Worm (Caenorhabditis elegans) whole organism, L1 larva: Measurements from ENCODE around the gene fbxa-39.

Experiments used
- C04F5.9 ChIP-seq: sonication (generic microtip); optimal IDR thresholded peaks from 2 replicates; lab custom pipeline; 2016; ENCODE audit warnings: missing genetic modification characterization, missing compliant biosample characterization
- aha-1 ChIP-seq: fragments of 150-350 bp; optimal IDR thresholded peaks from 2 replicates; lab custom pipeline; 2014; ENCODE audit warnings: missing biosample characterization, missing genetic modification characterization
- aly-2 ChIP-seq: fragments of 150-350 bp; optimal IDR thresholded peaks from 2 replicates; lab custom pipeline; 2014; ENCODE audit warnings: missing biosample characterization, missing genetic modification characterization
- ama-1 ChIP-seq: fragments of 150-350 bp; optimal IDR thresholded peaks from 2 replicates; lab custom pipeline; 2014
- elt-2 ChIP-seq: sonication (generic microtip); optimal IDR thresholded peaks from 2 replicates; lab custom pipeline; 2016; ENCODE audit warnings: missing genetic modification characterization, mild to moderate bottlenecking, inconsistent platforms, missing compliant biosample characterization, missing genetic modification reagents
- ets-5 ChIP-seq: fragments of 200-800 bp; sonication (Bioruptor generic); IDR thresholded peaks from 2 replicates; pipeline ENCODE4 v1.3.6; 2022; ENCODE audit warnings: missing genetic modification characterization, missing compliant biosample characterization
- fkh-10 ChIP-seq: sonication (generic microtip); optimal IDR thresholded peaks from 2 replicates; lab custom pipeline; 2017; ENCODE audit warnings: missing biosample characterization, missing genetic modification reagents, missing genetic modification characterization
- grh-1 ChIP-seq: fragments of 200-800 bp; sonication (Bioruptor generic); IDR thresholded peaks from 2 replicates; pipeline ENCODE4 v1.3.6; 2022; ENCODE audit warnings: missing genetic modification reagents, missing genetic modification characterization, missing compliant biosample characterization
- mab-9 ChIP-seq: fragments of 200-800 bp; sonication (Bioruptor generic); IDR thresholded peaks from 2 replicates; pipeline ENCODE4 v1.3.6; 2022; ENCODE audit warnings: missing genetic modification reagents, missing genetic modification characterization, missing compliant biosample characterization
- mdl-1 ChIP-seq, 2 experiments: fragments of 150-350 bp; optimal IDR thresholded peaks; 2 replicates each; lab custom pipeline; 2014 to 2017; ENCODE audit warnings: missing biosample characterization in 2 of 2, missing genetic modification characterization in 2 of 2, inconsistent platforms in 1 of 2
- nhr-11 ChIP-seq: fragments of 150-350 bp; optimal IDR thresholded peaks from 2 replicates; lab custom pipeline; 2014; ENCODE audit warnings: missing biosample characterization, missing genetic modification characterization
- nhr-237 ChIP-seq: fragments of 150-350 bp; optimal IDR thresholded peaks from 2 replicates; lab custom pipeline; 2014; ENCODE audit warnings: missing biosample characterization, missing genetic modification characterization
- pag-3 ChIP-seq: sonication (generic microtip); optimal IDR thresholded peaks from 2 replicates; lab custom pipeline; 2017; ENCODE audit warnings: missing genetic modification characterization, mild to moderate bottlenecking, missing compliant biosample characterization, antibody characterized with exemption, borderline replicate concordance; ENCODE audit not compliant: insufficient read depth
- rnt-1 ChIP-seq: sonication (generic microtip); optimal IDR thresholded peaks from 2 replicates; lab custom pipeline; 2016; ENCODE audit warnings: mild to moderate bottlenecking, missing genetic modification characterization, moderate library complexity, missing compliant biosample characterization
- snpc-4 ChIP-seq: fragments of 150-350 bp; optimal IDR thresholded peaks from 2 replicates; lab custom pipeline; 2014; ENCODE audit warnings: missing biosample characterization, missing genetic modification characterization
- tbx-2 ChIP-seq: sonication (generic microtip); optimal IDR thresholded peaks from 2 replicates; lab custom pipeline; 2016; ENCODE audit warnings: missing genetic modification characterization, missing compliant biosample characterization
- unc-130 ChIP-seq: fragments of 150-350 bp; optimal IDR thresholded peaks from 2 replicates; lab custom pipeline; 2017; ENCODE audit warnings: missing biosample characterization, missing genetic modification characterization, inconsistent platforms
- unc-98 ChIP-seq: fragments of 200-800 bp; sonication (Bioruptor generic); IDR thresholded peaks from 2 replicates; pipeline ENCODE4 v1.3.6; 2022; ENCODE audit warnings: missing genetic modification characterization, missing compliant biosample characterization
- zip-4 ChIP-seq: fragments of 200-800 bp; sonication (Bioruptor generic); optimal IDR thresholded peaks from 2 replicates; lab custom pipeline; 2018; ENCODE audit warnings: mild to moderate bottlenecking, missing genetic modification characterization, moderate library complexity, missing compliant biosample characterization

fbxa-39 gene

ce11 chrIII:2316439-2316838 lies 43.6 kb downstream of the fbxa-39 start:
- TF ChIP-seq snpc-4 = no peak
- TF ChIP-seq rnt-1 (tag; lab: Kevin White, UChicago) = no peak
- TF ChIP-seq aha-1 = no peak
- no peak for TF ChIP-seq elt-2 (tag; lab: Kevin White, UChicago)
- TF ChIP-seq unc-130 (tag; lab: Kevin White, UChicago) = no peak
- TF ChIP-seq fkh-10 (GFP tag; lab: Kevin White, UChicago) = no peak
- no peak for TF ChIP-seq nhr-237 (tag; lab: Kevin White, UChicago)
- no peak for TF ChIP-seq pag-3
- no peak for TF ChIP-seq mab-9 (GFP tag; lab: Robert Waterston, UW)
- TF ChIP-seq mdl-1 (tag; optimal IDR thresholded peaks at IDR 0.05; lab: Kevin White, UChicago) = no peak
- no peak for TF ChIP-seq aly-2 (tag; lab: Kevin White, UChicago)
- no peak for TF ChIP-seq nhr-11 (tag; lab: Kevin White, UChicago)
- no peak for TF ChIP-seq unc-98

- no peak for TF ChIP-seq ets-5 (GFP tag; lab: Robert Waterston, UW)
- TF ChIP-seq tbx-2 (tag; lab: Kevin White, UChicago) = no peak
- TF ChIP-seq grh-1 = no peak
- no peak for TF ChIP-seq ama-1 (lab: Kevin White, UChicago)
- no peak for TF ChIP-seq zip-4 (GFP tag; lab: Kevin White, UChicago)
- TF ChIP-seq C04F5.9 (tag; lab: Kevin White, UChicago) = no peak
Measured at ce11 chrIII:2324703-2325102, 51.9 kb downstream of the fbxa-39 start.
